Fruit fly (Drosophila melanogaster): ENCODE measurements around the gene Bin1.

The Bin1 gene

DNA sequence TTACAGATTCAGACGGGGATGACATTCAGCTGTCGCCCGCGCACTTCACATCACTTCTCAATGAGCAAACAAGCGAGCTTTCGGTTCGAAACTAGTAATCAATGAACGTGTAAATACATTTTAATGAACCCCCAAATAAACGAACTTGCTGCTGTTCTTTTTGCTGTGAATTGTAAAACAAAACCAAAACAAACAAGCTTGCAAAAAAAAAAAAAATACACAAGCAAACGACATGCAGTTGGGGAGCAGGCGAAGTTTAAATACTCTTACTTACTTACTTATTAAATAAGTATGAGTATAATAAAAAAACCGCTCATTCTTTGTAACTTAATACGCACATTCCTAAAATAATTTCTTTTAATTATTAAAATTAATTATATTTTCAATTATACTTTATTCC is 35.1 kb downstream of the Bin1 start (continued):
- TF ChIP-seq acj6 (GFP tag; optimal IDR thresholded peaks at IDR 0.05) (peak; percentile 37), CG7368 (GFP tag; optimal IDR thresholded peaks at IDR 0.05) (no peak), CG6854 (GFP tag; optimal IDR thresholded peaks at IDR 0.05) (peak; percentile 6), vri (GFP tag; optimal IDR thresholded peaks at IDR 0.05) (peak; percentile 77), net (GFP tag; optimal IDR thresholded peaks at IDR 0.05) (peak; percentile 62), CG6792 (GFP tag; optimal IDR thresholded peaks at IDR 0.05) (peak; percentile 23), CG9139 (GFP tag; optimal IDR thresholded peaks at IDR 0.05) (no peak)

DNA sequence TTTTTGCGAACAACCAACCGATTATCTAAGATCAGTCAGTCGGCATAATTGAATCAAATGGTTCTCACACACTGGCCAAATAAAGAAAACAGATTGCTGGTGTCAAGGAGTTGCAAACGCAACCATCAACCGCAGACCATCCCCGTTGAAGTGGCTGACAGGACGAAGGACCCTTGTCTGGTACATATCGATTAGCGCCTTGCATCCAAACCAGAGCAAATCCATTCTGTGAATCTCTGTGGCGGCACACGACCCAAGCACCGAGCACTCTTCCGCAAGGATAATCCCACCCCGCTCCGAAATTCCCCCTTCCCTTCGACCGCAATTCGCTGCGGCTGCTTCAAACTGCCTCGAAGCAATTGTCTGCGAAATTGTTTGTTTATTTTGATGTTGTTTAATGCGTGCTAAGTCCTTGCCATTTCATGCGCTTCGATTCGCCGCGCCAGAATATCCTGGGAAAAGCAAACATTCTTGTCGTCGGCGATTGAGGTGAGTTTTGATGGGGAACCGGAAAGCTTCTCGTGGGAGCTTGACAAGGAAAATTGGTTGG is 35.9 kb downstream of the Bin1 start:
- TF ChIP-seq CG7368 (GFP tag; optimal IDR thresholded peaks at IDR 0.05) (no peak), fkh (GFP tag; optimal IDR thresholded peaks at IDR 0.05) (no peak), eg (GFP tag; IDR thresholded peaks at IDR 0.05) (no peak), CG32006 (GFP tag; optimal IDR thresholded peaks at IDR 0.05) (no peak), fd59A (GFP tag; optimal IDR thresholded peaks at IDR 0.05) (no peak), cyc (GFP tag; optimal IDR thresholded peaks at IDR 0.05) (no peak), CG8119 (GFP tag; IDR thresholded peaks at IDR 0.05) (no peak), Eip75B (GFP tag; optimal IDR thresholded peaks at IDR 0.05) (no peak), CG6792 (GFP tag; optimal IDR thresholded peaks at IDR 0.05) (no peak), Hr38 (GFP tag; optimal IDR thresholded peaks at IDR 0.05) (no peak)

dm6 chr3R:16152369-16152768 is 37.0 kb downstream of the Bin1 start:
- TF ChIP-seq Eip78C (GFP tag) (no peak), fd85E (GFP tag; optimal IDR thresholded peaks at IDR 0.05) (no peak), vri (GFP tag; optimal IDR thresholded peaks at IDR 0.05) (no peak), CG1621 (tag; optimal IDR thresholded peaks at IDR 0.05) (no peak), cyc (GFP tag; optimal IDR thresholded peaks at IDR 0.05) (no peak), net (GFP tag; optimal IDR thresholded peaks at IDR 0.05) (no peak), Sox102F (GFP tag; optimal IDR thresholded peaks at IDR 0.05) (no peak), Ets96B (tag; optimal IDR thresholded peaks at IDR 0.05) (no peak), Hr4 (GFP tag; optimal IDR thresholded peaks at IDR 0.05) (no peak), Eip93F (GFP tag; optimal IDR thresholded peaks at IDR 0.05) (no peak), topi (GFP tag; optimal IDR thresholded peaks at IDR 0.05) (no peak), dsx (GFP tag; optimal IDR thresholded peaks at IDR 0.05; ENCODE audit: poor library complexity, severe bottlenecking) (no peak), achi (GFP tag; optimal IDR thresholded peaks at IDR 0.05) (no peak), CG6163 (GFP tag; IDR thresholded peaks at IDR 0.05) (no peak), Eip75B (GFP tag; optimal IDR thresholded peaks at IDR 0.05) (no peak), lz (GFP tag; optimal IDR thresholded peaks at IDR 0.05) (no peak), Blimp-1 (GFP tag; optimal IDR thresholded peaks at IDR 0.05) (no peak), spab (GFP tag; optimal IDR thresholded peaks at IDR 0.05) (no peak), CG7368 (GFP tag; optimal IDR thresholded peaks at IDR 0.05) (no peak), CG6854 (GFP tag; optimal IDR thresholded peaks at IDR 0.05) (no peak)

DNA sequence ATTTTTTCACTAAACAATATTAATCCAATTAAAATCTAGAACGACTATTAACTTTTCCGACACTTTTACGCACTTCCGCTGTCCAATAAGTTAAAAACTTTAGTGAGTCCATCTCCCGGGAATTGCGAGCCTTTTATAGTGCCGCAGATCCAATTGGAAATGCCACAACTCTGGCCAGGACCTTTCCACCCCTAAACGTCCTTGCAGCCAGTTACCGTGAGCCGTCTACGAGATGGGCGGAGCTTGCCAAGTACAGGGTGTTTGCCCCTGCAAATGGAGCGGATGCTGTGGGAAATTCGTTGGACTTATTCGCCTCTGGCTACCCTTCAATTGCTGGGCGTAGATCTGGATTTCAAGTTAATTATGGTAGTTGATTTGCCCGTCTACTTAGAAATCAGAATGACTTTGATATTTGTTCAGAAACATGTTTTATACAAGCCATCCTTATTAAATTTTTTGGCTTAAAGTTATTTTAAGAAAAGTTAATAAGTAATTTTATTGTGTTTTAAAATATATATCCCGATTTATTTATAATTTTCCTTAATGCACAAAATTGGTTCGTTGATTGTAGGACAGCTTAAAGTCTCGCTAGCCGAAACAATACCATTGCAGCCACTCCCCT is 38.0 kb downstream of the Bin1 start, which contains the start of gene Fer2:
Gene Fer2, minus strand, starts transcription at position 74 of the 622 bp plus-strand sequence.
- TF ChIP-seq CG10631 (GFP tag; optimal IDR thresholded peaks at IDR 0.05), result no peak
- TF ChIP-seq eg (GFP tag; IDR thresholded peaks at IDR 0.05), result no peak
- peak; percentile 54 for TF ChIP-seq CG10669 (GFP tag; optimal IDR thresholded peaks at IDR 0.05)
- peak; percentile 14 for TF ChIP-seq cyc (GFP tag; optimal IDR thresholded peaks at IDR 0.05)
- TF ChIP-seq spab (GFP tag; optimal IDR thresholded peaks at IDR 0.05), result peak; percentile 14
- TF ChIP-seq CG11762 (GFP tag; optimal IDR thresholded peaks at IDR 0.05; ENCODE audit: insufficient read depth), result peak; percentile 23
- peak; percentile 24 for TF ChIP-seq Met (GFP tag; optimal IDR thresholded peaks at IDR 0.05)
- TF ChIP-seq CG16779 (tag; optimal IDR thresholded peaks at IDR 0.05), result no peak
- peak; percentile 17 for TF ChIP-seq CG7368 (GFP tag; optimal IDR thresholded peaks at IDR 0.05)
- TF ChIP-seq CG3919 (GFP tag; optimal IDR thresholded peaks at IDR 0.05), result peak; percentile 36
- no peak for TF ChIP-seq CG4318 (GFP tag; optimal IDR thresholded peaks at IDR 0.05)
- peak; percentile 25 for TF ChIP-seq CG3032 (tag; optimal IDR thresholded peaks at IDR 0.05)
- no peak for TF ChIP-seq Ets21C (GFP tag; optimal IDR thresholded peaks at IDR 0.05)
- peak; percentile 49 for TF ChIP-seq Ets96B (tag; optimal IDR thresholded peaks at IDR 0.05)
- TF ChIP-seq CG6808 (GFP tag; optimal IDR thresholded peaks at IDR 0.05), result peak; percentile 58
- no peak for TF ChIP-seq Eip78C (GFP tag)
- TF ChIP-seq Sox102F (GFP tag; optimal IDR thresholded peaks at IDR 0.05), result no peak
- TF ChIP-seq Blimp-1 (GFP tag; optimal IDR thresholded peaks at IDR 0.05), result no peak
- TF ChIP-seq CG9139 (GFP tag; optimal IDR thresholded peaks at IDR 0.05), result no peak
- TF ChIP-seq lz (GFP tag; optimal IDR thresholded peaks at IDR 0.05), result no peak

All from whole organism, prepupa.